Worm (Caenorhabditis elegans) whole organism, L4/young adult: ENCODE results near the gene cho-1.

ENCODE experiments used
- W03F9.2 ChIP-seq: fragments of 150-350 bp; optimal IDR thresholded peaks from 2 replicates; lab custom pipeline; 2014; ENCODE audit warnings: missing biosample characterization, missing genetic modification characterization
- dao-5 ChIP-seq: sonication (generic microtip); optimal IDR thresholded peaks from 2 replicates; lab custom pipeline; 2016; ENCODE audit warnings: missing genotype, missing genetic modification characterization, moderate library complexity, missing compliant biosample characterization
- him-1 ChIP-seq: sonication (generic microtip); optimal IDR thresholded peaks from 2 replicates; lab custom pipeline; 2016; ENCODE audit warnings: missing genotype, missing genetic modification reagents, missing genetic modification characterization, missing compliant biosample characterization

cho-1 gene

DNA sequence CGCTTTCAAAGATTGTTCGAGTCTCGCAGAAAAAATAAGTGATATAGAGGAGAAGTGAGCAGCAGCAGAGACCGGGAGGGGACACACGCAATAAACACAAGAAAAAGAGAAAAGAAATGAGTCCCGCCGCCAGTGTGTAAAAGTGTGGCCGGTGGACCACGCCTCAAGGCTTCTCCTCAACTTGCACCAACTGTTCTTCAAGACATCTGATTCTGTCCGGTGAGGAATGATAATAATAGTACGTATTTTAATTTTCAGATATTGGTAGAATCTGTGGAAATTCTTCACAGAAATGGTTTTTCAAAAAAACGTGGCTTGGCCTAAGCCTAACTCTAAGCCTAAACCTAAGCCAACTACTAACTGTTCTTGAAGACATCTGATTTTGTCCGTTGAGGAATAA, 35.1 kb downstream of the cho-1 start, which contains the start of gene lev-1:
TSS of gene lev-1 (minus strand) at position 101 of the 400 bp plus-strand sequence.
- TF ChIP-seq him-1 (tag; lab: Kevin White, UChicago): no peak
- TF ChIP-seq dao-5 (tag; lab: Kevin White, UChicago): no peak
- no peak for TF ChIP-seq W03F9.2 (tag; lab: Kevin White, UChicago)

DNA sequence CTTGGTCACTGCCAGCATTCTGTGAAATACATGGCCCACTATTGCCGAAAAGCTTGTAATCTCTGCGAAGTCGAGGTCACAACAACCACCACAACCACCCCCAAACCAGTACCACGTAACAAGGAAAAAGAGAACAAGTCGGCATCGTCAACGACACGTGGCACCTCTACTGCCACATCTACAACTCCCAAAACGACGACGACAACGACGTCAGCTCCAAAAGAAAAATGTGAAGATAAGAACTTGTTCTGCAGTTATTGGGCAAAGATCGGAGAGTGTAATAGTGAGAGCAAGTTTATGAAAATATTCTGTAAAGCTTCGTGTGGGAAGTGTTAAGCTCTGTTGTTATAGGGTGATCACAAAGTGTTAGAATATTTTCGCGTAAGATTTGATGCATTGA, 41.0 kb downstream of the cho-1 start:
- no peak for TF ChIP-seq dao-5 (tag; lab: Kevin White, UChicago)
- no peak for TF ChIP-seq him-1 (tag; lab: Kevin White, UChicago)
- TF ChIP-seq W03F9.2 (tag; lab: Kevin White, UChicago): no peak

DNA sequence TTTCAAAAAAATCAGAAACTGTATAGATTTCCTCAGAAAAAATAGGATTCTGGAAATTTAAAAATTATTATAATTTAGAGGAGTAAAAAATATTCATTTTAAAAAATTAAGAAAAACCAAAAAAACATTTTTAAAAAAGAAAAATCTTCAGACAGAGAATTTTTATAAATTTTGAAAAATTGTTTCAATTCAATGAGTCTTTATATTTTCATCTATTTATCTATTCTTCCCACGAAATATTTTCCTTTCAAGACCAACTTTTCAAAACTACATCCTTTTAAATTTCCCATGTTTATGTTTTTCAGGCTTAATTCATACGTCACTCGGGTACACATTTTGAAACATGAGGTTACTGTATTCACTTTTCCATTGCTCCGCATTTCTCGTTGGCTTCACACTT, 44.1 kb downstream of the cho-1 start, which contains the start of gene nas-14:
TSS of gene nas-14 (plus strand) at position 301 of the 400 bp plus-strand sequence.
- TF ChIP-seq W03F9.2 (tag; lab: Kevin White, UChicago) (no peak), dao-5 (tag; lab: Kevin White, UChicago) (no peak), him-1 (tag; lab: Kevin White, UChicago) (no peak)

DNA sequence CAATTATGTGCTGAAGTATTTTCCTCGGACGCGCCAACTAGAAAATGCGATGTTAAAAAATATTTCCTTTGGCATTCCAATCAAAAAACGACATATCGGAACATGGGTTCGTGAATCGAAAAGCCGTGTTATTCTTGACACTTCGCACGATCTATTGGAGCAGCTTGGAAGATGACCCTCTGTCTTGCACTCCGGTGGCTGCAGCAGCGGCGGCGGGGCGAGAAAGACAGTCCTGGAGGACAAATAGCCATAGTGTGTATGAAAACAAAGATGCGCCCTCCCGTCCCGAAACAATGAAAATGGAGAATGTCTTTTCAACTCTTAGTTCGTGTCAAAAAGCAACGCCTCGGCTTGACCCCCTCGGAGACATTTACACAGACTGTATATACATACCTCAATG, 46.8 kb downstream of the cho-1 start:
- no peak for TF ChIP-seq W03F9.2 (tag; lab: Kevin White, UChicago)
- no peak for TF ChIP-seq him-1 (tag; lab: Kevin White, UChicago)
- no peak for TF ChIP-seq dao-5 (tag; lab: Kevin White, UChicago)

DNA sequence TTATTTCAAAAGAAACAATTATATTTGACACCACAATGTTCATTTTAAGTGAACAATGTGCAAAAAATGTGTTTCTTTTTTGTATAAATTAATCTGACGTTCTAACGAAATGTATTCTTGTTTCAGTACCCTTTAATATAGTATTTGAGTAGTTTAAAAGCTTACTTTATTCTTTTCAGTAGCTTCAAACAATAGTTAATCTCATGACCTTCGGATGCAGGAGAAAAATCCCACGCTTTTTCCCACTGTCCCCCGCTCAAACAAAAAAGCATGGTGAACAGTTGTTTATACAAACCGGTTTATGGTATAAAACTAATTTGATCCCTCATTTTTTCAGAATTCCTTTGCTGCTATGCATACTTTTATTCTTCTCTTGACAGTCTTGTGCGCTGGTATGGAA, 49.2 kb downstream of the cho-1 start, which contains the start of gene scl-14:
TSS of gene scl-14 (plus strand) at position 301 of the 400 bp plus-strand sequence.
- no peak for TF ChIP-seq W03F9.2 (tag; lab: Kevin White, UChicago)
- no peak for TF ChIP-seq dao-5 (tag; lab: Kevin White, UChicago)
- TF ChIP-seq him-1 (tag; lab: Kevin White, UChicago): no peak
